Fruit fly (Drosophila melanogaster) whole organism, prepupa: Measurements from ENCODE around the gene CG10514.
A peak's percentile ranks its signal among the peaks of the same experiment; 100 is the strongest.

ENCODE experiments used
- Blimp-1 ChIP-seq: fragments of 200-800 bp; sonication (Bioruptor generic); optimal IDR thresholded peaks from 3 replicates; lab custom pipeline; 2017; ENCODE audit warnings: missing biosample characterization, missing genetic modification characterization, mild to moderate bottlenecking, moderate library complexity, missing genetic modification reagents
- CG10669 ChIP-seq: fragments of 200-800 bp; sonication (Bioruptor generic); optimal IDR thresholded peaks from 3 replicates; lab custom pipeline; 2018; ENCODE audit warnings: missing biosample characterization, mild to moderate bottlenecking, missing genetic modification characterization, moderate library complexity
- CG11762 ChIP-seq: fragments of 200-800 bp; sonication (Bioruptor generic); optimal IDR thresholded peaks from 3 replicates; lab custom pipeline; 2016; ENCODE audit warnings: missing biosample characterization, missing genetic modification characterization; ENCODE audit not compliant: insufficient read depth
- CG16779 ChIP-seq: fragments of 200-800 bp; sonication (Bioruptor generic); optimal IDR thresholded peaks from 3 replicates; lab custom pipeline; 2017; ENCODE audit warnings: missing biosample characterization, mild to moderate bottlenecking, missing genetic modification characterization
- CG3032 ChIP-seq: fragments of 200-800 bp; optimal IDR thresholded peaks from 2 replicates; lab custom pipeline; 2019; ENCODE audit warnings: missing biosample characterization, mild to moderate bottlenecking, missing genetic modification characterization, moderate library complexity
- CG31627 ChIP-seq: fragments of 200-800 bp; sonication (Bioruptor generic); optimal IDR thresholded peaks from 3 replicates; lab custom pipeline; 2016; ENCODE audit warnings: missing biosample characterization, missing genetic modification characterization
- CG32006 ChIP-seq: fragments of 200-800 bp; sonication (Bioruptor generic); optimal IDR thresholded peaks from 3 replicates; lab custom pipeline; 2017; ENCODE audit warnings: missing biosample characterization, mild to moderate bottlenecking, missing genetic modification characterization
- CG3919 ChIP-seq: fragments of 200-800 bp; sonication (Bioruptor generic); optimal IDR thresholded peaks from 3 replicates; lab custom pipeline; 2016; ENCODE audit warnings: missing biosample characterization, missing genetic modification characterization
- CG6276 ChIP-seq: fragments of 200-800 bp; sonication (Bioruptor generic); optimal IDR thresholded peaks from 2 replicates; lab custom pipeline; 2017; ENCODE audit warnings: missing biosample characterization, mild to moderate bottlenecking, missing genetic modification characterization
- CG6808 ChIP-seq: fragments of 200-800 bp; sonication (Bioruptor generic); optimal IDR thresholded peaks from 3 replicates; lab custom pipeline; 2017; ENCODE audit warnings: missing biosample characterization, missing genetic modification characterization, mild to moderate bottlenecking, moderate library complexity, missing genetic modification reagents
- CG8119 ChIP-seq: fragments of 200-800 bp; sonication (Bioruptor generic); IDR thresholded peaks from 3 replicates; pipeline ENCODE4 v1.3.6; 2022; ENCODE audit warnings: missing biosample characterization, missing genetic modification characterization
- Eip78C ChIP-seq: fragments of 200-800 bp; sonication (Bioruptor generic); peaks from one replicate; lab custom pipeline; 2016; ENCODE audit warnings: missing biosample characterization, missing genetic modification characterization
- Eip93F ChIP-seq: fragments of 200-800 bp; sonication (Bioruptor generic); optimal IDR thresholded peaks from 2 replicates; lab custom pipeline; 2016; ENCODE audit warnings: missing biosample characterization, mild to moderate bottlenecking, missing genetic modification characterization
- Ets96B ChIP-seq: fragments of 200-800 bp; optimal IDR thresholded peaks from 2 replicates; lab custom pipeline; 2019; ENCODE audit warnings: missing biosample characterization, mild to moderate bottlenecking, missing genetic modification characterization, moderate library complexity
- Gug ChIP-seq: fragments of 200-800 bp; sonication (Bioruptor generic); IDR thresholded peaks from 2 replicates; pipeline ENCODE4 v1.3.6; 2022; ENCODE audit warnings: missing biosample characterization, missing genetic modification characterization
- Hr38 ChIP-seq: sonication (Bioruptor generic); optimal IDR thresholded peaks from 2 replicates; lab custom pipeline; 2016; ENCODE audit warnings: missing biosample characterization, missing genetic modification characterization
- Hr39 ChIP-seq: fragments of 200-800 bp; sonication (Bioruptor generic); optimal IDR thresholded peaks from 2 replicates; lab custom pipeline; 2016; ENCODE audit warnings: missing biosample characterization, missing genetic modification characterization
- Lpt ChIP-seq: fragments of 200-800 bp; sonication (Bioruptor generic); optimal IDR thresholded peaks from 3 replicates; lab custom pipeline; 2016; ENCODE audit warnings: missing biosample characterization, missing genetic modification characterization
- Smox ChIP-seq: fragments of 200-800 bp; sonication (Bioruptor generic); optimal IDR thresholded peaks from 3 replicates; lab custom pipeline; 2016; ENCODE audit warnings: missing biosample characterization, missing genetic modification characterization
- Sox102F ChIP-seq: fragments of 200-800 bp; sonication (Bioruptor generic); optimal IDR thresholded peaks from 2 replicates; lab custom pipeline; 2016; ENCODE audit warnings: missing biosample characterization, mild to moderate bottlenecking, missing genetic modification characterization
- achi ChIP-seq: fragments of 200-800 bp; sonication (Bioruptor generic); optimal IDR thresholded peaks from 3 replicates; lab custom pipeline; 2016; ENCODE audit warnings: missing biosample characterization, missing genetic modification characterization
- cyc ChIP-seq: fragments of 200-800 bp; sonication (Bioruptor generic); optimal IDR thresholded peaks from 3 replicates; lab custom pipeline; 2016; ENCODE audit warnings: missing biosample characterization, missing genetic modification characterization
- dac ChIP-seq: fragments of 200-800 bp; sonication (Bioruptor generic); optimal IDR thresholded peaks from 2 replicates; lab custom pipeline; 2017; ENCODE audit warnings: missing biosample characterization, mild to moderate bottlenecking, missing genetic modification characterization
- esn ChIP-seq: fragments of 200-800 bp; sonication (Bioruptor generic); optimal IDR thresholded peaks from 2 replicates; lab custom pipeline; 2016; ENCODE audit warnings: missing biosample characterization, mild to moderate bottlenecking, missing genetic modification characterization, moderate library complexity
- fkh ChIP-seq: fragments of 200-800 bp; sonication (Bioruptor generic); optimal IDR thresholded peaks from 3 replicates; lab custom pipeline; 2017; ENCODE audit warnings: missing biosample characterization, mild to moderate bottlenecking, missing genetic modification characterization, moderate library complexity
- lz ChIP-seq: fragments of 200-800 bp; sonication (Bioruptor generic); optimal IDR thresholded peaks from 3 replicates; lab custom pipeline; 2016; ENCODE audit warnings: missing biosample characterization, missing genetic modification characterization
- net ChIP-seq: fragments of 200-800 bp; sonication (Bioruptor generic); optimal IDR thresholded peaks from 3 replicates; lab custom pipeline; 2016; ENCODE audit warnings: missing biosample characterization, missing genetic modification characterization
- salr ChIP-seq, 2 experiments: fragments of 200-800 bp; sonication (Bioruptor generic); optimal IDR thresholded peaks; 3 replicates each; lab custom pipeline; 2016 to 2018; ENCODE audit warnings: missing biosample characterization in 2 of 2, missing genetic modification characterization in 2 of 2, mild to moderate bottlenecking in 1 of 2
- spab ChIP-seq: fragments of 200-800 bp; sonication (Bioruptor generic); optimal IDR thresholded peaks from 2 replicates; lab custom pipeline; 2017; ENCODE audit warnings: missing biosample characterization, mild to moderate bottlenecking, missing genetic modification characterization, missing genetic modification reagents
- ss ChIP-seq, 2 experiments: fragments of 200-800 bp; sonication (Bioruptor generic); optimal IDR thresholded peaks; 2 replicates in 1 of 2; 3 replicates in 1 of 2; lab custom pipeline; 2017 to 2018; ENCODE audit warnings: mild to moderate bottlenecking in 2 of 2, missing biosample characterization in 2 of 2, missing genetic modification characterization in 2 of 2, moderate library complexity in 1 of 2
- svp ChIP-seq: fragments of 200-800 bp; sonication (Bioruptor generic); peaks from one replicate; lab custom pipeline; 2016; ENCODE audit warnings: missing biosample characterization, missing genetic modification characterization
- vri ChIP-seq: fragments of 200-800 bp; sonication (Bioruptor generic); optimal IDR thresholded peaks from 3 replicates; lab custom pipeline; 2016; ENCODE audit warnings: missing biosample characterization, mild to moderate bottlenecking, missing genetic modification characterization

CG10514 gene

DNA sequence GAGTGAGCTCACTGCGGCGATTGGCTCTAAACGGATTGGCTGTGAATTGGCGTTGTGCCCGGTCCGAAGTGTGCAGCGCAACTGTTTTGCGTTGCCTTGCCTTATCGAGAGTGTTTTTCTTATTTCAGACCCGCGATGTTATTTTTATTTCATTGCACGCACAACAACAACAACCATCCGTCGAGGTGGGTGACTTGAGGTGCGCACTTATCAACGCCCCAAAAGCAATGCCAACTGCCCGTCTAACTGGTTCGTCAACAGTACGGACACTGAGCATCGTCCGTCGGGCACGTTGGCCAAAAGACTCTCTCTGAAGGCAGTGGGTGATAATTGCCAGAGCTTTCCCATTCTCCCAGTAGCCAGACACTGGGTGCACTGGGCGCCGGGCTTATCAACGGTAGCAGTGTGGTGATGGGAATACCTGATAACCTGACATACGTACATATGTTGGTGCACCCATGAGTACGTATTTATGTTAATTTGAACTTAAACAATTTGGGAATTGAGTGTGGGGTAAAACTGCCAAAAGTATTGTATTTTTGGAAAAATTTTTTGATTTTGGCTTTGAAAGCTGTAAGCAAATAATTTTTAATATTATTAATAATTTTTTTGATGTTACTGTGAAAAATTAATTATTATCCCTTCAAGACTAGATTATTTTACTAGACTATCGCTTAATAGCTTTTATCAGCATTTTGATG is 15.8 kb upstream of the CG10514 start, which contains the start of gene CG31102:
TSS of gene CG31102 (minus strand) at position 275 of the 701 bp plus-strand sequence.
- TF ChIP-seq svp (peak; percentile 90), ss (GFP tag; optimal IDR thresholded peaks at IDR 0.05; lab: Kevin White, UChicago) (peak in 1 of 2 experiments; percentile 4), esn (GFP tag; lab: Kevin White, UChicago) (peak; percentile 5), Hr39 (GFP tag; lab: Kevin White, UChicago) (no peak), CG6276 (GFP tag; lab: Kevin White, UChicago) (peak; percentile 21), CG8119 (GFP tag; lab: Robert Waterston, UW) (no peak), CG3919 (GFP tag; lab: Kevin White, UChicago) (no peak), vri (GFP tag; lab: Kevin White, UChicago) (peak; percentile 79)

dm6 chr3R:25292864-25293284 is 13.2 kb upstream of the CG10514 start, which contains the start of gene CG31098:
Gene CG31098, minus strand, starts transcription at chr3R:25292977.
- TF ChIP-seq spab (GFP tag; lab: Kevin White, UChicago) (no peak), fkh (GFP tag; lab: Kevin White, UChicago) (peak; percentile 75), CG6808 (GFP tag; lab: Kevin White, UChicago) (no peak), Blimp-1 (GFP tag; lab: Kevin White, UChicago) (no peak), net (GFP tag; lab: Kevin White, UChicago) (no peak), Eip78C (GFP tag; lab: Kevin White, UChicago) (peak; percentile 77), vri (GFP tag; lab: Kevin White, UChicago) (peak; percentile 33), CG16779 (tag; lab: Kevin White, UChicago) (peak; percentile 55), Sox102F (GFP tag; lab: Kevin White, UChicago) (peak; percentile 3), lz (GFP tag; lab: Kevin White, UChicago) (no peak), CG3032 (tag; lab: Kevin White, UChicago) (no peak), Hr38 (GFP tag; lab: Kevin White, UChicago) (no peak), CG6276 (GFP tag; lab: Kevin White, UChicago) (peak; percentile 32), CG11762 (no peak), Eip93F (GFP tag; lab: Kevin White, UChicago) (peak; percentile 25)

DNA sequence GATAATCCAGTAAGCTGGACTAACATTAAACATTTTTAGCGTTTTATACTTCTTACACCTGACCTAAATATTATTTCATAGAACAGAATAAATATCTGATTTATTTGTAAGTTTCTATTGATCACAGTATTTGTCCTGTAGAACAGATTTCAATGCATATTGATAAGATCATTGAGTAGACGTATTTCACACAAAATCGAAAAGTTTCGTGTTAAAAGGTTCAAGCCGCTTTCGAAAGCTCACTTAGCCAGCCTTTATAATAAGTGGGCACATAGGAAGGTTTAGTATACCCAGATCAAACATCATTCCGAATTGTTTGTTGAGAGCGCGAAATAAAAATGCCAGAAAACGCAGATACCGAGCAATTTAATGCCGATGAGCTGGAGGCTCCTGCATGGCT is 9.9 kb upstream of the CG10514 start, which contains the start of gene CG11893:
TSS of gene CG11893 (plus strand) at position 301 of the 400 bp plus-strand sequence.
- TF ChIP-seq CG31627 (GFP tag; lab: Kevin White, UChicago) (no peak), achi (no peak), salr (GFP tag; optimal IDR thresholded peaks at IDR 0.05; lab: Kevin White, UChicago) (no peak), esn (GFP tag; lab: Kevin White, UChicago) (no peak), lz (GFP tag; lab: Kevin White, UChicago) (no peak), Lpt (GFP tag; lab: Kevin White, UChicago) (no peak), CG8119 (GFP tag; lab: Robert Waterston, UW) (no peak), Ets96B (tag; lab: Kevin White, UChicago) (no peak), Gug (GFP tag; lab: Robert Waterston, UW) (no peak)
- TF ChIP-seq, all 60 proteins: peak for 0

DNA sequence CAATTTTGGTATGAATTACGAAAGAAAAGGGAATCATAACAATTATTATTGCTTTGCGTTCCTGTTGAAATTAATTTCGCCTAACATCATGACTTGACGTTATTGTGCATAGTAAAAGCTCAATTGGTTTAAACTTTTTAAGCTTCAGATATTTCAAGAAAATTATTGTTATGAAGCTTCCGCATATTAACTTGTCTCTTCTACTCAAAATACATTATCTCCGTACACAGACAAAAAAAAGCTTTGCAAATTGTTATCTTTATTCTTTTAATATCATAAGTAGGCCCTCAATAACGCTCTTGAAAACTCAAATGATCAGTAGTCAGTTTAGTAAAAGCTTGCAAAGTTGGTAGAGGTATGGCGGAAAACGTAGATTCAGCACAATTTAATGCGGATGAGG is 7.5 kb upstream of the CG10514 start, which contains the start of gene CG13658:
TSS of gene CG13658 (plus strand) at position 347 of the 400 bp plus-strand sequence.
- TF ChIP-seq salr (GFP tag; optimal IDR thresholded peaks at IDR 0.05; lab: Kevin White, UChicago) (no peak), cyc (no peak), CG32006 (GFP tag; lab: Kevin White, UChicago) (no peak)

DNA sequence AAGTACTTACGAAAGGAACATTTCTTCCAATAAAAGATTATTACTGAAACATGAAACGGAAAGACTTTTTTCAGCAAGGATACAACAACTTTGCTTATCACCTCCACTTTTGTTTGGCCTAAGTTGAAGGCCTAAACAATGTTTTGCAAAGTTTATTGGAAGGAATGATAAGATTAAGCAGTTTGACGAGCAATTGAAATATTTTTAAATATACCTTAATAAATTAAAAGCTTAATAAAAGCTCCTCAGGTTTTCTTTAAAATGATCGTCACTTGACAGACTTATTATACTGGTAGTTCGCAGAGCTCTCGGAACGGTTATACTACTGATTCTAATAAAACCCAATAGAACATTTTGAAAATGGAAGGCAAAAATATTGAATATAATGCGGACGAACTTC is 5.5 kb upstream of the CG10514 start, which contains the start of gene CG31104:
TSS of gene CG31104 (plus strand) at position 301 of the 400 bp plus-strand sequence.
- no peak for TF ChIP-seq svp
- TF ChIP-seq Gug (GFP tag; lab: Robert Waterston, UW): no peak
- TF ChIP-seq dac (GFP tag; lab: Kevin White, UChicago): no peak
- no peak for TF ChIP-seq Smox (GFP tag; lab: Kevin White, UChicago)
- TF ChIP-seq Lpt (GFP tag; lab: Kevin White, UChicago): no peak
- no peak for TF ChIP-seq CG10669 (GFP tag; lab: Kevin White, UChicago)
- no peak for TF ChIP-seq Ets96B (tag; lab: Kevin White, UChicago)
- no peak for TF ChIP-seq CG3032 (tag; lab: Kevin White, UChicago)
- no peak for TF ChIP-seq Blimp-1 (GFP tag; lab: Kevin White, UChicago)
